Worm (Caenorhabditis elegans): ENCODE results near the gene srt-49.
"Not testable (repeated sequence)": the region's sequence is repeated elsewhere in the genome, so short reads cannot be mapped to it uniquely, and the experiment has no call there.

The srt-49 gene

ce11 chrIV:15133899-15134298 is 35.7 kb upstream of the srt-49 start, which contains the start of gene M199.8:
TSS of gene M199.8 (minus strand) at chrIV:15133999.
- TF ChIP-seq mcd-1 (GFP tag; IDR thresholded peaks at IDR 0.05); ceh-58 (GFP tag; IDR thresholded peaks at IDR 0.05); ccch-3 (GFP tag; optimal IDR thresholded peaks at IDR 0.05): not testable (repeated sequence)

ce11 chrIV:15131697-15132096 is 33.5 kb upstream of the srt-49 start, which contains the start of gene col-135:
TSS of gene col-135 (minus strand) at chrIV:15131797.
- TF ChIP-seq snpc-1.1 (tag; optimal IDR thresholded peaks at IDR 0.05; ENCODE audit: insufficient read depth) (no peak), B0019.2 (GFP tag; conservative IDR thresholded peaks at IDR 0.05) (no peak), unc-130 (GFP tag; optimal IDR thresholded peaks at IDR 0.05) (no peak), bed-2 (GFP tag; IDR thresholded peaks at IDR 0.05) (no peak), lin-35 (GFP tag; optimal IDR thresholded peaks at IDR 0.05) (no peak), aptf-2 (GFP tag; conservative IDR thresholded peaks at IDR 0.05) (no peak), somi-1 (GFP tag; optimal IDR thresholded peaks at IDR 0.05) (no peak)

ce11 chrIV:15127731-15128130 is 29.5 kb upstream of the srt-49 start, which contains the start of gene M199.9:
TSS of gene M199.9 (minus strand) at chrIV:15127831.
- TF ChIP-seq nfyb-1 (GFP tag; IDR thresholded peaks at IDR 0.05) (no peak), ztf-18 (tag; optimal IDR thresholded peaks at IDR 0.05) (no peak), akir-1 (GFP tag; optimal IDR thresholded peaks at IDR 0.05) (no peak), attf-5 (GFP tag; optimal IDR thresholded peaks at IDR 0.05) (no peak)

- TF ChIP-seq madf-10 (tag; optimal IDR thresholded peaks at IDR 0.05) (no peak), nhr-90 (tag; optimal IDR thresholded peaks at IDR 0.05) (no peak), nhr-179 (tag; optimal IDR thresholded peaks at IDR 0.05) (no peak), aptf-2 (GFP tag; conservative IDR thresholded peaks at IDR 0.05) (no peak), ekl-4 (GFP tag; IDR thresholded peaks at IDR 0.05) (no peak), Y53G8AR.9 (GFP tag; conservative IDR thresholded peaks at IDR 0.05) (no peak), ztf-25 (GFP tag; IDR thresholded peaks at IDR 0.05) (no peak), ztf-18 (tag; optimal IDR thresholded peaks at IDR 0.05) (no peak), zim-3 (tag; optimal IDR thresholded peaks at IDR 0.05) (no peak), fkh-3 (tag; optimal IDR thresholded peaks at IDR 0.05) (no peak), rec-8 (tag; optimal IDR thresholded peaks at IDR 0.05) (no peak), snpc-3.4 (tag; optimal IDR thresholded peaks at IDR 0.05) (no peak), mcd-1 (GFP tag; IDR thresholded peaks at IDR 0.05) (no peak), F39B2.1 (GFP tag; IDR thresholded peaks at IDR 0.05) (no peak), Y53F4B.3 (GFP tag; IDR thresholded peaks at IDR 0.05) (no peak)
These were observed 27.8 kb upstream of the srt-49 start, which contains the start of gene clec-190 for ce11 chrIV:15126021-15126420. TSS of gene clec-190 (minus strand) at chrIV:15126121.

- TF ChIP-seq tbp1 (GFP tag; optimal IDR thresholded peaks at IDR 0.05) (no peak), K12H6.12 (tag; optimal IDR thresholded peaks at IDR 0.05) (no peak), ceh-58 (GFP tag; IDR thresholded peaks at IDR 0.05) (no peak), dpl-1 (GFP tag; optimal IDR thresholded peaks at IDR 0.05) (no peak), Y53G8AR.9 (GFP tag; conservative IDR thresholded peaks at IDR 0.05) (no peak), nhr-120 (GFP tag; IDR thresholded peaks at IDR 0.05) (no peak), lsy-27 (tag; optimal IDR thresholded peaks at IDR 0.05; ENCODE audit: borderline replicate concordance, insufficient read depth) (no peak), nhr-80 (tag; optimal IDR thresholded peaks at IDR 0.05) (no peak), ceh-79 (tag; optimal IDR thresholded peaks at IDR 0.05) (no peak), F39B2.1 (GFP tag; IDR thresholded peaks at IDR 0.05) (no peak), nhr-90 (tag; optimal IDR thresholded peaks at IDR 0.05) (no peak), T07F8.4 (tag; optimal IDR thresholded peaks at IDR 0.05) (no peak), F10E7.11 (tag; optimal IDR thresholded peaks at IDR 0.05) (no peak)
These were observed 24.7 kb upstream of the srt-49 start, which contains the start of gene M199.7 for ce11 chrIV:15122882-15123281. TSS of gene M199.7 (plus strand) at chrIV:15123182.
